Worm (Caenorhabditis elegans) whole organism, L2 larva: ENCODE data around the gene szy-20.

Experiments used
- R02D3.7 ChIP-seq: fragments of 150-350 bp; optimal IDR thresholded peaks from 2 replicates; lab custom pipeline; 2014; ENCODE audit warnings: missing biosample characterization, missing genetic modification characterization
- Y55F3AM.14 ChIP-seq: fragments of 200-800 bp; sonication (Bioruptor generic); optimal IDR thresholded peaks from 2 replicates; lab custom pipeline; 2018; ENCODE audit warnings: mild to moderate bottlenecking, missing genetic modification characterization, missing compliant biosample characterization
- blmp-1 ChIP-seq: sonication (generic microtip); optimal IDR thresholded peaks from 2 replicates; lab custom pipeline; 2017; ENCODE audit warnings: missing genetic modification characterization, mild to moderate bottlenecking, missing compliant biosample characterization, antibody characterized with exemption, moderate library complexity; ENCODE audit not compliant: insufficient read depth
- ceh-16 ChIP-seq: fragments of 150-350 bp; optimal IDR thresholded peaks from 2 replicates; lab custom pipeline; 2014; ENCODE audit warnings: missing biosample characterization, missing genetic modification characterization
- mab-5 ChIP-seq: fragments of 150-350 bp; optimal IDR thresholded peaks from 2 replicates; lab custom pipeline; 2014; ENCODE audit warnings: missing biosample characterization, missing genetic modification characterization
- nhr-11 ChIP-seq: fragments of 150-350 bp; optimal IDR thresholded peaks from 2 replicates; lab custom pipeline; 2014; ENCODE audit warnings: missing biosample characterization, missing genetic modification characterization
- unc-62 ChIP-seq: fragments of 150-350 bp; optimal IDR thresholded peaks from 2 replicates; lab custom pipeline; 2014; ENCODE audit warnings: missing biosample characterization, missing genetic modification reagents, missing genetic modification characterization

DNA sequence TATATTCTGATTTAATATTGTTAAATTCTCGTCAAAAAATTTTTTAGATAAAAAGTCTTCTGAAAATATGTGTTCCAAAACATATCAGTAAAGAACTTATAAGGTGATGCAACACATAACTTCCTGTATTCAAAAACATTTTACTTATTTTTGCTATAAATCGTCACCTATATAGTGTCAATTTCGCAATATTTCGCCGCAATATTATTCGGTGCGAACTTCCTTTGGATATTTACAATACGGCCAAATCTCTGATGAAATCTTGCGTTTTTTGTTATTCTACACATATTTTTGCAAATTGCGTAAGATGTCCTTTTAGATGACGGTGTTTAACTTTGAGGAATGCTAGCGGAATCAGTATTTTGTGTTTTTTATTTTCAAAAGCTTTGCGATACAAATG lies 47.7 kb downstream of the szy-20 start:
- no peak for TF ChIP-seq ceh-16 (tag; lab: Kevin White, UChicago)
- no peak for TF ChIP-seq nhr-11 (tag; lab: Kevin White, UChicago)
- TF ChIP-seq mab-5 (tag; lab: Kevin White, UChicago): no peak
- no peak for TF ChIP-seq Y55F3AM.14 (GFP tag; lab: Kevin White, UChicago)
- TF ChIP-seq blmp-1: no peak
- no peak for TF ChIP-seq R02D3.7 (tag; lab: Kevin White, UChicago)
- no peak for TF ChIP-seq unc-62 (GFP tag; lab: Kevin White, UChicago)
